Worm (Caenorhabditis elegans): ENCODE data around the gene asp-4.

asp-4 gene

ce11 chrX:13264550-13264949, 43.3 kb upstream of the asp-4 start (continued):
- TF ChIP-seq rcor-1 (GFP tag; IDR thresholded peaks at IDR 0.05) (peak; percentile 85), madf-3 (GFP tag; IDR thresholded peaks at IDR 0.05) (no peak), snpc-1.3 (tag; optimal IDR thresholded peaks at IDR 0.05; ENCODE audit: insufficient read depth) (no peak), fkh-3 (tag; optimal IDR thresholded peaks at IDR 0.05) (peak; percentile 62), F55B11.4 (tag; optimal IDR thresholded peaks at IDR 0.05; ENCODE audit: borderline replicate concordance, insufficient read depth) (no peak), ekl-4 (GFP tag; IDR thresholded peaks at IDR 0.05) (peak; percentile 82), ceh-100 (GFP tag; IDR thresholded peaks at IDR 0.05) (no peak), mes-4 (tag; optimal IDR thresholded peaks at IDR 0.05) (peak; percentile 67), nfyb-1 (GFP tag; IDR thresholded peaks at IDR 0.05) (peak; percentile 89), chd-7 (tag; optimal IDR thresholded peaks at IDR 0.05) (peak; percentile 76), unc-62 (GFP tag; optimal IDR thresholded peaks at IDR 0.05) (no peak), snpc-4 (GFP tag; optimal IDR thresholded peaks at IDR 0.05) (no peak), snpc-4 (tag; optimal IDR thresholded peaks at IDR 0.05) (peak in 3 of 4 experiments; percentile 49 to 71 (median 71)), dpl-1 (GFP tag; optimal IDR thresholded peaks at IDR 0.05) (no peak), rec-8 (tag; optimal IDR thresholded peaks at IDR 0.05) (peak; percentile 44 to 68), D2030.7 (GFP tag; IDR thresholded peaks at IDR 0.05) (peak; percentile 54), sdz-38 (tag; optimal IDR thresholded peaks at IDR 0.05) (no peak), pha-4 (tag; optimal IDR thresholded peaks at IDR 0.05) (no peak), let-607 (tag; optimal IDR thresholded peaks at IDR 0.05) (peak; percentile 0 to 52), K12H6.12 (tag; optimal IDR thresholded peaks at IDR 0.05) (peak; percentile 39), F57C9.4 (tag; optimal IDR thresholded peaks at IDR 0.05) (no peak), ztf-28 (GFP tag; IDR thresholded peaks at IDR 0.05) (peak; percentile 78; the same call in 1 of the 2 replicates), nhr-80 (tag; optimal IDR thresholded peaks at IDR 0.05) (peak; percentile 34), mel-28 (tag; optimal IDR thresholded peaks at IDR 0.05; ENCODE audit: borderline replicate concordance) (no peak), lsy-27 (tag; optimal IDR thresholded peaks at IDR 0.05; ENCODE audit: borderline replicate concordance, insufficient read depth) (no peak), nfya-2 (GFP tag; IDR thresholded peaks at IDR 0.05) (no peak), B0035.1 (tag; optimal IDR thresholded peaks at IDR 0.05) (peak; percentile 53), efl-1 (GFP tag; optimal IDR thresholded peaks at IDR 0.05) (no peak), F39B2.1 (GFP tag; IDR thresholded peaks at IDR 0.05) (0 out of 2 replicates have a peak, but pooled peaks have one; percentile 54), T07F8.4 (tag; optimal IDR thresholded peaks at IDR 0.05) (peak; percentile 42), B0336.3 (GFP tag; IDR thresholded peaks at IDR 0.05) (no peak), tbx-9 (tag; optimal IDR thresholded peaks at IDR 0.05; ENCODE audit: borderline replicate concordance) (no peak), F10E7.11 (tag; optimal IDR thresholded peaks at IDR 0.05) (no peak), Y67H2A.10 (GFP tag; conservative IDR thresholded peaks at IDR 0.05) (0 out of 2 replicates have a peak, but pooled peaks have one; percentile 17), F23B12.7 (tag; optimal IDR thresholded peaks at IDR 0.05; ENCODE audit: insufficient read depth) (peak; percentile 72), ztf-22 (GFP tag; optimal IDR thresholded peaks at IDR 0.05) (no peak), lin-26 (GFP tag; IDR thresholded peaks at IDR 0.05) (peak; percentile 92), K11D2.4 (GFP tag; IDR thresholded peaks at IDR 0.05) (peak; percentile 66), nhr-120 (GFP tag; IDR thresholded peaks at IDR 0.05) (no peak), nhr-179 (tag; optimal IDR thresholded peaks at IDR 0.05) (no peak), lir-1 (GFP tag; conservative IDR thresholded peaks at IDR 0.05) (peak; percentile 63; the same call in 1 of the 2 replicates), bed-1 (GFP tag; IDR thresholded peaks at IDR 0.05) (no peak), sea-2 (GFP tag; IDR thresholded peaks at IDR 0.05) (0 out of 2 replicates have a peak, but pooled peaks have one; percentile 61), F33H1.4 (GFP tag; IDR thresholded peaks at IDR 0.05) (no peak), ztf-6 (GFP tag; IDR thresholded peaks at IDR 0.05) (no peak), ama-1 (optimal IDR thresholded peaks at IDR 0.05) (no peak), ama-1 (GFP tag; optimal IDR thresholded peaks at IDR 0.05) (no peak), B0019.2 (GFP tag; conservative IDR thresholded peaks at IDR 0.05) (no peak)

Data from whole organism, young adult.